Worm (Caenorhabditis elegans) whole organism, late embryonic: ENCODE data around the gene F16B4.2.

Experiments used
- F13H6.1 ChIP-seq: sonication (generic microtip); optimal IDR thresholded peaks from 2 replicates; lab custom pipeline; 2016; ENCODE audit warnings: missing genetic modification characterization, missing compliant biosample characterization
- K09A11.1 ChIP-seq: sonication (generic microtip); optimal IDR thresholded peaks from 2 replicates; lab custom pipeline; 2017; ENCODE audit warnings: antibody characterized with exemption, mild to moderate bottlenecking, missing genetic modification characterization, missing compliant biosample characterization; ENCODE audit not compliant: insufficient read depth
- ceh-2 ChIP-seq: sonication (generic microtip); optimal IDR thresholded peaks from 2 replicates; lab custom pipeline; 2016; ENCODE audit warnings: missing genotype, missing genetic modification characterization, missing compliant biosample characterization
- ceh-45 ChIP-seq: fragments of 200-800 bp; sonication (Bioruptor generic); IDR thresholded peaks from 2 replicates; pipeline ENCODE4 v1.3.6; 2022; ENCODE audit warnings: missing genetic modification reagents, missing genetic modification characterization, missing compliant biosample characterization
- dve-1 ChIP-seq: sonication (generic microtip); optimal IDR thresholded peaks from 2 replicates; lab custom pipeline; 2017; ENCODE audit warnings: antibody characterized with exemption, mild to moderate bottlenecking, missing genetic modification characterization, missing compliant biosample characterization
- nhr-11 ChIP-seq: fragments of 150-350 bp; optimal IDR thresholded peaks from 2 replicates; lab custom pipeline; 2014; ENCODE audit warnings: missing biosample characterization, missing genetic modification characterization
- unc-86 ChIP-seq: sonication (generic microtip); optimal IDR thresholded peaks from 2 replicates; lab custom pipeline; 2016; ENCODE audit warnings: missing genetic modification characterization, missing compliant biosample characterization

DNA sequence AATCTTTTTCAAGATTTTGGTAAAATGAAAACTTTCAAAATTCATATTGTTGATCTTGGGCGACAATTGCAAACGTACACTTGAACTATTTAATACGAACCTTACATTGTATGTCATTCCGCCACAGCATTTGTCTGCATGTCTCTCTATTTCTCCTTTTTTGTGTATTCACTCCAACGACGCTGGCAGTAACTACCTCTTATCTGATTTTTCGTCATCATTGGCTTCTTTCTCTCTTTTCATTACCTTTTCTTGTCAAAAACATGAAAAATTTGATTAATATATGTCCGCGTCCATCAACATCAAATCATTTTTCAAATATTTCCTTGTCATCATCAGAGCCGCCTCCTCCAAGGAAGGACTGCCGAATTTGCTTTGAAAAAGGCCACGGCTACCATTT lies 9.3 kb downstream of the F16B4.2 start, which contains the start of gene nhr-177:
- TF ChIP-seq dve-1 (tag; lab: Kevin White, UChicago) (no peak), nhr-11 (tag; lab: Kevin White, UChicago) (no peak), unc-86 (tag; lab: Kevin White, UChicago) (no peak), K09A11.1 (tag; lab: Kevin White, UChicago) (no peak), ceh-45 (GFP tag; lab: Robert Waterston, UW) (no peak), F13H6.1 (tag; lab: Kevin White, UChicago) (no peak), ceh-2 (tag; lab: Kevin White, UChicago) (no peak)
